Worm (Caenorhabditis elegans) whole organism, young adult: Measurements from ENCODE around the gene atgp-1.
A peak's percentile ranks its signal among the peaks of the same experiment; 100 is the strongest.

Source experiments
- B0261.1 ChIP-seq: sonication (generic microtip); optimal IDR thresholded peaks from 2 replicates; lab custom pipeline; 2016; ENCODE audit warnings: mild to moderate bottlenecking, missing genetic modification characterization, moderate library complexity, missing compliant biosample characterization
- B0336.3 ChIP-seq: fragments of 200-800 bp; sonication (Bioruptor generic); IDR thresholded peaks from 2 replicates; pipeline ENCODE4 v1.3.6; 2022; ENCODE audit warnings: missing genetic modification characterization, missing compliant biosample characterization
- D2030.7 ChIP-seq: fragments of 200-800 bp; sonication (Bioruptor generic); IDR thresholded peaks from 2 replicates; pipeline ENCODE4 v1.3.6; 2022; ENCODE audit warnings: missing genetic modification reagents, missing genetic modification characterization, missing compliant biosample characterization
- F10E7.11 ChIP-seq: sonication (generic microtip); optimal IDR thresholded peaks from 2 replicates; lab custom pipeline; 2017; ENCODE audit warnings: mild to moderate bottlenecking, missing genetic modification characterization, moderate library complexity, missing compliant biosample characterization
- F22D6.2 ChIP-seq: sonication (generic microtip); optimal IDR thresholded peaks from 2 replicates; lab custom pipeline; 2016; ENCODE audit warnings: mild to moderate bottlenecking, missing genetic modification characterization, missing compliant biosample characterization
- F23B12.7 ChIP-seq: sonication (generic microtip); optimal IDR thresholded peaks from 2 replicates; lab custom pipeline; 2017; ENCODE audit warnings: missing genetic modification characterization, mild to moderate bottlenecking, missing compliant biosample characterization, antibody characterized with exemption, moderate library complexity; ENCODE audit not compliant: insufficient read depth
- F49E8.2 ChIP-seq: sonication (generic microtip); optimal IDR thresholded peaks from 3 replicates; lab custom pipeline; 2017; ENCODE audit warnings: missing genetic modification characterization, mild to moderate bottlenecking, missing compliant biosample characterization, antibody characterized with exemption, moderate library complexity; ENCODE audit not compliant: insufficient read depth
- F55B11.4 ChIP-seq: sonication (generic microtip); optimal IDR thresholded peaks from 2 replicates; lab custom pipeline; 2016; ENCODE audit warnings: missing compliant biosample characterization, missing genetic modification characterization, borderline replicate concordance; ENCODE audit not compliant: insufficient read depth
- K11D2.4 ChIP-seq: fragments of 200-800 bp; sonication (Bioruptor generic); IDR thresholded peaks from 2 replicates; pipeline ENCODE4 v1.3.6; 2022; ENCODE audit warnings: missing genetic modification reagents, missing genetic modification characterization, missing compliant biosample characterization
- K12H6.12 ChIP-seq: fragments of 200-800 bp; sonication (Bioruptor generic); optimal IDR thresholded peaks from 2 replicates; lab custom pipeline; 2018; ENCODE audit warnings: mild to moderate bottlenecking, missing genetic modification characterization, missing compliant biosample characterization
- T07F8.4 ChIP-seq: sonication (generic microtip); optimal IDR thresholded peaks from 2 replicates; lab custom pipeline; 2016; ENCODE audit warnings: mild to moderate bottlenecking, missing genetic modification characterization, moderate library complexity, missing compliant biosample characterization
- Y56A3A.18 ChIP-seq: fragments of 200-800 bp; sonication (Bioruptor generic); IDR thresholded peaks from 2 replicates; pipeline ENCODE4 v1.3.6; 2022; ENCODE audit warnings: missing genetic modification reagents, missing genetic modification characterization, missing compliant biosample characterization
- atf-7 ChIP-seq: sonication (generic microtip); optimal IDR thresholded peaks from 2 replicates; lab custom pipeline; 2017; ENCODE audit warnings: mild to moderate bottlenecking, missing genetic modification characterization, missing compliant biosample characterization
- attf-5 ChIP-seq: fragments of 200-800 bp; sonication (Bioruptor generic); optimal IDR thresholded peaks from 2 replicates; lab custom pipeline; 2018; ENCODE audit warnings: mild to moderate bottlenecking, missing genetic modification characterization, missing compliant biosample characterization
- cebp-1 ChIP-seq, 2 experiments: fragments of 200-800 bp in 1 of 2; sonication (Bioruptor generic) in 1 of 2; sonication (generic microtip) in 1 of 2; IDR thresholded peaks in 1 of 2; optimal IDR thresholded peaks in 1 of 2; 2 replicates each; pipeline versions ENCODE4 v1.3.6 to Lab custom; 2017 to 2022; ENCODE audit warnings: missing compliant biosample characterization in 2 of 2, missing genetic modification characterization in 2 of 2, mild to moderate bottlenecking in 1 of 2, missing genetic modification reagents in 1 of 2, moderate library complexity in 1 of 2
- chd-7 ChIP-seq: sonication (generic microtip); optimal IDR thresholded peaks from 2 replicates; lab custom pipeline; 2016; ENCODE audit warnings: mild to moderate bottlenecking, missing genetic modification characterization, moderate library complexity, missing compliant biosample characterization
- dox-1 ChIP-seq: fragments of 200-800 bp; sonication (Bioruptor generic); IDR thresholded peaks from 2 replicates; pipeline ENCODE4 v1.3.6; 2022; ENCODE audit warnings: missing genetic modification reagents, missing genetic modification characterization, missing compliant biosample characterization
- dpl-1 ChIP-seq: fragments of 150-350 bp; optimal IDR thresholded peaks from 2 replicates; lab custom pipeline; 2014; ENCODE audit warnings: missing biosample characterization, missing genetic modification reagents, missing genetic modification characterization
- efl-1 ChIP-seq: fragments of 150-350 bp; optimal IDR thresholded peaks from 2 replicates; lab custom pipeline; 2014; ENCODE audit warnings: missing biosample characterization, missing genetic modification reagents, missing genetic modification characterization
- ekl-4 ChIP-seq: fragments of 200-800 bp; sonication (Bioruptor generic); IDR thresholded peaks from 2 replicates; pipeline ENCODE4 v1.3.6; 2022; ENCODE audit warnings: missing genetic modification reagents, missing genetic modification characterization, missing compliant biosample characterization
- ets-4 ChIP-seq: fragments of 200-800 bp; sonication (Bioruptor generic); optimal IDR thresholded peaks from 2 replicates; lab custom pipeline; 2018; ENCODE audit warnings: mild to moderate bottlenecking, missing genetic modification characterization, missing compliant biosample characterization
- fkh-3 ChIP-seq: sonication (generic microtip); optimal IDR thresholded peaks from 2 replicates; lab custom pipeline; 2016; ENCODE audit warnings: mild to moderate bottlenecking, missing genetic modification characterization, missing compliant biosample characterization
- hlh-12 ChIP-seq: sonication (generic microtip); optimal IDR thresholded peaks from 2 replicates; lab custom pipeline; 2016; ENCODE audit warnings: missing genetic modification characterization, missing compliant biosample characterization
- hmg-1.2 ChIP-seq: fragments of 200-800 bp; sonication (Bioruptor generic); IDR thresholded peaks from 2 replicates; pipeline ENCODE4 v1.3.6; 2022; ENCODE audit warnings: missing genetic modification reagents, missing genetic modification characterization, missing compliant biosample characterization
- let-526 ChIP-seq: fragments of 200-800 bp; sonication (Bioruptor generic); IDR thresholded peaks from 2 replicates; pipeline ENCODE4 v1.3.6; 2022; ENCODE audit warnings: missing genetic modification reagents, missing genetic modification characterization, missing compliant biosample characterization
- lin-40 ChIP-seq: sonication (generic microtip); optimal IDR thresholded peaks from 2 replicates; lab custom pipeline; 2016; ENCODE audit warnings: missing genetic modification characterization, mild to moderate bottlenecking, missing compliant biosample characterization, missing genotype, missing genetic modification reagents
- lin-54 ChIP-seq: fragments of 200-800 bp; sonication (Bioruptor generic); optimal IDR thresholded peaks from 2 replicates; lab custom pipeline; 2018; ENCODE audit warnings: mild to moderate bottlenecking, missing genetic modification characterization, missing compliant biosample characterization
- lsl-1 ChIP-seq: fragments of 200-800 bp; sonication (Bioruptor generic); optimal IDR thresholded peaks from 2 replicates; lab custom pipeline; 2018; ENCODE audit warnings: mild to moderate bottlenecking, missing genetic modification characterization, moderate library complexity, missing compliant biosample characterization
- madf-8 ChIP-seq: fragments of 200-800 bp; sonication (Bioruptor generic); conservative IDR thresholded peaks from 2 replicates; pipeline ENCODE4 v1.3.6; 2022; ENCODE audit warnings: missing genetic modification reagents, missing genetic modification characterization, missing compliant biosample characterization
- nhr-80 ChIP-seq: sonication (generic microtip); optimal IDR thresholded peaks from 2 replicates; lab custom pipeline; 2016; ENCODE audit warnings: missing genetic modification characterization, missing compliant biosample characterization
- nhr-90 ChIP-seq: sonication (generic microtip); optimal IDR thresholded peaks from 2 replicates; lab custom pipeline; 2016; ENCODE audit warnings: missing genotype, mild to moderate bottlenecking, missing genetic modification characterization, missing compliant biosample characterization
- pha-4 ChIP-seq: fragments of 150-350 bp; sonication (generic microtip); optimal IDR thresholded peaks from 2 replicates; lab custom pipeline; 2014; ENCODE audit warnings: missing biosample characterization, missing genetic modification reagents, missing genetic modification characterization
- sdz-38 ChIP-seq: sonication (generic microtip); optimal IDR thresholded peaks from 2 replicates; lab custom pipeline; 2016; ENCODE audit warnings: missing genotype, missing genetic modification characterization, missing compliant biosample characterization
- tbp1 ChIP-seq: fragments of 200-800 bp; sonication (Bioruptor generic); optimal IDR thresholded peaks from 2 replicates; lab custom pipeline; 2018; ENCODE audit warnings: mild to moderate bottlenecking, missing genetic modification characterization, missing compliant biosample characterization
- zim-3 ChIP-seq: sonication (generic microtip); optimal IDR thresholded peaks from 2 replicates; lab custom pipeline; 2017; ENCODE audit warnings: mild to moderate bottlenecking, missing genetic modification characterization, moderate library complexity, missing compliant biosample characterization
- ztf-22 ChIP-seq: fragments of 200-800 bp; sonication (Bioruptor generic); optimal IDR thresholded peaks from 2 replicates; lab custom pipeline; 2018; ENCODE audit warnings: mild to moderate bottlenecking, missing genetic modification characterization, moderate library complexity, missing compliant biosample characterization
- ztf-26 ChIP-seq: sonication (generic microtip); optimal IDR thresholded peaks from 2 replicates; lab custom pipeline; 2017; ENCODE audit warnings: missing genetic modification characterization, missing compliant biosample characterization
- ztf-3 ChIP-seq: fragments of 200-800 bp; sonication (Bioruptor generic); optimal IDR thresholded peaks from 2 replicates; lab custom pipeline; 2018; ENCODE audit warnings: mild to moderate bottlenecking, missing genetic modification characterization, missing compliant biosample characterization

Gene atgp-1

DNA sequence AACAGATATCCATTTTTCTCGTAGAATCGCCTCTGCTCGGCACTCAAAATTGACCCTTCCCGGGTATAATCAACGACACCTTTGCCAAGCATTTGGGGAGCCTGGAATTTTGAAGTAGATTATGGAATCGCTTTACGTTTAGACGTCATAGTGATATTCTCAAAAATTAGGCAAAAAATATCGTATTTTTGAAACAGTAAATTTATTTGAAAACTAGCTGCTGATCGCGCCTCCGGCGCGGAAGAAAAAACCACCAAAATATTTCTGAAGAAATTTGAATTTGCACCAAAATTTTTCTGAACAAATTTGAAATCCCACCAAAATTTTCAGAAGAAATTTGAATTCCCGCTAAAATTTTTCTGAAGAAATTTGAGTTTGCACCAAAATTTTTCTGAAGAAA is 6.8 kb upstream of the atgp-1 start, which contains the start of gene ZK550.6:
TSS of gene ZK550.6 (minus strand) at position 101 of the 400 bp plus-strand sequence.
- TF ChIP-seq F23B12.7 (tag; lab: Kevin White, UChicago): no peak
- TF ChIP-seq fkh-3 (tag; lab: Kevin White, UChicago): no peak
- TF ChIP-seq Y56A3A.18 (GFP tag; lab: Robert Waterston, UW): 0 out of 2 replicates have a peak, but pooled peaks have one; percentile 34
- no peak for TF ChIP-seq tbp1 (GFP tag; lab: Kevin White, UChicago)
- TF ChIP-seq F22D6.2 (tag; lab: Kevin White, UChicago): no peak
- TF ChIP-seq B0336.3 (GFP tag; lab: Robert Waterston, UW): peak; percentile 41; the same call in 1 of the 2 replicates

DNA sequence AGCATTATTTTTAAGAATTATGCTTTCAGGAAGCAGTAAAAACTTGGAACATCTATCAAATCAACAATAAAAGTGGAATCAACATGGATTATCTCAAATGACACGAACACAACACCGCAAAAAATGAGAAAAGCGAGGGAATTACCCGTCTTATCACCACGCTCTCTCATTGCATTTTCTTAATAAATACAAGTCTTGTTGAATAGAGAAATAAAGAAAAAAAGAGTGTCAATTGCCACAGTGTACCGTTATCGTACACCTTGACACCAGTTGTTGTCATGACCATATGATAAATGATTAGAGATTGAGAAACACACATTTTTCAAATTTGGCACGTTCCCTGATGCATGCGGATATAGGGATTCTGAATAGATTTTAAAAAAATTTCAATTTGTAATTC is 5.4 kb upstream of the atgp-1 start:
- no peak for TF ChIP-seq let-526 (GFP tag; lab: Robert Waterston, UW)
- no peak for TF ChIP-seq ekl-4 (GFP tag; lab: Robert Waterston, UW)
- TF ChIP-seq ztf-26 (tag; lab: Kevin White, UChicago): no peak
- peak; percentile 50 for TF ChIP-seq attf-5 (GFP tag; lab: Kevin White, UChicago)
- TF ChIP-seq hmg-1.2: peak; percentile 32; the same call in 1 of the 2 replicates
- TF ChIP-seq cebp-1 (GFP tag; IDR thresholded peaks at IDR 0.05; lab: Robert Waterston, UW): no peak
- peak; percentile 38 for TF ChIP-seq cebp-1 (tag; optimal IDR thresholded peaks at IDR 0.05; lab: Kevin White, UChicago)
- peak; percentile 54 for TF ChIP-seq F23B12.7 (tag; lab: Kevin White, UChicago)
- peak; percentile 40 for TF ChIP-seq lin-40 (tag; lab: Kevin White, UChicago)
- no peak for TF ChIP-seq F49E8.2 (tag; lab: Kevin White, UChicago)
- TF ChIP-seq atf-7: peak; percentile 3
- TF ChIP-seq B0261.1 (tag; lab: Kevin White, UChicago): no peak
- TF ChIP-seq nhr-80 (tag; lab: Kevin White, UChicago): peak; percentile 93
- TF ChIP-seq tbp1 (GFP tag; lab: Kevin White, UChicago): peak; percentile 43
- TF ChIP-seq ztf-22 (GFP tag; lab: Kevin White, UChicago): peak; percentile 66
- peak; percentile 6 for TF ChIP-seq nhr-90
- peak; percentile 39; the same call in 1 of the 2 replicates for TF ChIP-seq dox-1 (GFP tag; lab: Robert Waterston, UW)
- TF ChIP-seq lsl-1: no peak
- peak; percentile 9 for TF ChIP-seq lin-54 (GFP tag; lab: Kevin White, UChicago)

DNA sequence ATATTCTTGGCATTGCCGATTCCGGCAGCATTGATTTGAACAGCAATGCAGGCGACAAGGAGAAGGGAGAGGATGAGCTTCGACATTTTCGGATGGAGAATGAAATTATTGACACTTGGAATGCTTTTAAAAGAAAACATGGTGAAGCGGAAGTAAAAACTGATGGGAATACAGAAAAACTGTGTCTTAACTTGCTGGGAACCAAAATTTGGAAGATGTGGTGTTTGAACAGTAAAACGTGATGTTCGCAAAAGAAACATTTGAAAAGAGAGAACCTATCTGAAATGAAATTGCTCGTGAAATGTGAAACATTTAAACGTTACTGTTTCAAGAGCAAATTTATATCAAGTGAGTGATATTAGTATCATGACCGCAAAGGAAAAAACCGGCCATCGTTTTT is 4.4 kb upstream of the atgp-1 start, which contains the start of gene F26D10.13:
TSS of gene F26D10.13 (minus strand) at position 101 of the 400 bp plus-strand sequence.
- TF ChIP-seq F10E7.11 (tag; lab: Kevin White, UChicago) (no peak), ztf-3 (GFP tag; lab: Kevin White, UChicago) (no peak), pha-4 (tag; lab: Kevin White, UChicago) (no peak), F55B11.4 (tag; lab: Kevin White, UChicago) (no peak), ets-4 (GFP tag; lab: Kevin White, UChicago) (no peak), attf-5 (GFP tag; lab: Kevin White, UChicago) (no peak), K12H6.12 (no peak), zim-3 (tag; lab: Kevin White, UChicago) (no peak), K11D2.4 (GFP tag; lab: Robert Waterston, UW) (no peak), dpl-1 (GFP tag; lab: Kevin White, UChicago) (no peak), T07F8.4 (tag; lab: Kevin White, UChicago) (no peak), hlh-12 (tag; lab: Kevin White, UChicago) (no peak), sdz-38 (tag; lab: Kevin White, UChicago) (no peak), efl-1 (no peak), madf-8 (GFP tag; lab: Robert Waterston, UW) (no peak), B0336.3 (GFP tag; lab: Robert Waterston, UW) (no peak), D2030.7 (no peak), chd-7 (tag; lab: Kevin White, UChicago) (no peak)
